Worm (Caenorhabditis elegans) whole organism, late embryonic: ENCODE results near the gene C54F6.17.

Source experiments
- C08G9.2 ChIP-seq: sonication (generic microtip); optimal IDR thresholded peaks from 2 replicates; lab custom pipeline; 2016; ENCODE audit warnings: mild to moderate bottlenecking, missing genetic modification characterization, moderate library complexity, missing compliant biosample characterization
- C38D4.7 ChIP-seq: fragments of 200-800 bp; sonication (Bioruptor generic); optimal IDR thresholded peaks from 2 replicates; lab custom pipeline; 2018; ENCODE audit warnings: mild to moderate bottlenecking, missing genetic modification characterization, moderate library complexity, missing compliant biosample characterization
- F13H6.1 ChIP-seq: sonication (generic microtip); optimal IDR thresholded peaks from 2 replicates; lab custom pipeline; 2016; ENCODE audit warnings: missing genetic modification characterization, missing compliant biosample characterization
- K02D7.2 ChIP-seq: sonication (generic microtip); optimal IDR thresholded peaks from 2 replicates; lab custom pipeline; 2017; ENCODE audit warnings: mild to moderate bottlenecking, missing genetic modification characterization, missing compliant biosample characterization
- T23F11.4 ChIP-seq: fragments of 200-800 bp; sonication (Bioruptor generic); optimal IDR thresholded peaks from 2 replicates; lab custom pipeline; 2018; ENCODE audit warnings: mild to moderate bottlenecking, missing genetic modification characterization, missing compliant biosample characterization
- ama-1 ChIP-seq: fragments of 150-350 bp; optimal IDR thresholded peaks from 2 replicates; lab custom pipeline; 2014
- ceh-18 ChIP-seq: sonication (generic microtip); optimal IDR thresholded peaks from 2 replicates; lab custom pipeline; 2016; ENCODE audit warnings: missing genetic modification characterization, missing compliant biosample characterization
- ceh-19 ChIP-seq: fragments of 200-800 bp; sonication (Bioruptor generic); optimal IDR thresholded peaks from 2 replicates; lab custom pipeline; 2018; ENCODE audit warnings: mild to moderate bottlenecking, missing genetic modification characterization, missing compliant biosample characterization
- ceh-22 ChIP-seq: sonication (generic microtip); optimal IDR thresholded peaks from 2 replicates; lab custom pipeline; 2017; ENCODE audit warnings: missing biosample characterization, missing genetic modification characterization
- ceh-30 ChIP-seq: fragments of 150-350 bp; optimal IDR thresholded peaks from 2 replicates; lab custom pipeline; 2014; ENCODE audit warnings: missing biosample characterization, missing genetic modification characterization
- ceh-31 ChIP-seq: sonication (generic microtip); optimal IDR thresholded peaks from 2 replicates; lab custom pipeline; 2016; ENCODE audit warnings: missing genetic modification characterization, missing compliant biosample characterization
- ceh-34 ChIP-seq: sonication (generic microtip); optimal IDR thresholded peaks from 2 replicates; lab custom pipeline; 2016; ENCODE audit warnings: mild to moderate bottlenecking, missing genetic modification characterization, missing compliant biosample characterization
- ceh-45 ChIP-seq: fragments of 200-800 bp; sonication (Bioruptor generic); IDR thresholded peaks from 2 replicates; pipeline ENCODE4 v1.3.6; 2022; ENCODE audit warnings: missing genetic modification reagents, missing genetic modification characterization, missing compliant biosample characterization
- ceh-9 ChIP-seq: sonication (generic microtip); optimal IDR thresholded peaks from 2 replicates; lab custom pipeline; 2016; ENCODE audit warnings: mild to moderate bottlenecking, missing genetic modification characterization, inconsistent platforms, missing compliant biosample characterization
- dmd-4 ChIP-seq: sonication (generic microtip); optimal IDR thresholded peaks from 2 replicates; lab custom pipeline; 2016; ENCODE audit warnings: borderline replicate concordance, missing genetic modification characterization, missing compliant biosample characterization
- dve-1 ChIP-seq: sonication (generic microtip); optimal IDR thresholded peaks from 2 replicates; lab custom pipeline; 2017; ENCODE audit warnings: antibody characterized with exemption, mild to moderate bottlenecking, missing genetic modification characterization, missing compliant biosample characterization
- elt-4 ChIP-seq: sonication (generic microtip); optimal IDR thresholded peaks from 2 replicates; lab custom pipeline; 2016; ENCODE audit warnings: missing genetic modification characterization, missing compliant biosample characterization
- ets-4 ChIP-seq: sonication (generic microtip); optimal IDR thresholded peaks from 2 replicates; lab custom pipeline; 2016; ENCODE audit warnings: missing genetic modification characterization, missing compliant biosample characterization
- eyg-1 ChIP-seq: sonication (generic microtip); optimal IDR thresholded peaks from 2 replicates; lab custom pipeline; 2016; ENCODE audit warnings: missing genotype, missing genetic modification characterization, missing compliant biosample characterization
- fax-1 ChIP-seq: sonication (generic microtip); optimal IDR thresholded peaks from 2 replicates; lab custom pipeline; 2016; ENCODE audit warnings: missing genotype, missing genetic modification characterization, missing compliant biosample characterization
- fkh-6 ChIP-seq: sonication (generic microtip); optimal IDR thresholded peaks from 2 replicates; lab custom pipeline; 2016; ENCODE audit warnings: missing genetic modification characterization, missing compliant biosample characterization
- gmeb-2 ChIP-seq: sonication (generic microtip); optimal IDR thresholded peaks from 2 replicates; lab custom pipeline; 2016; ENCODE audit warnings: missing genetic modification characterization, inconsistent platforms, missing compliant biosample characterization
- hlh-15 ChIP-seq: sonication (generic microtip); optimal IDR thresholded peaks from 2 replicates; lab custom pipeline; 2016; ENCODE audit warnings: missing genetic modification characterization, missing compliant biosample characterization
- hlh-30 ChIP-seq: sonication (generic microtip); optimal IDR thresholded peaks from 2 replicates; lab custom pipeline; 2017; ENCODE audit warnings: antibody characterized with exemption, missing genetic modification characterization, missing compliant biosample characterization; ENCODE audit not compliant: insufficient read depth
- hlh-8 ChIP-seq: sonication (generic microtip); optimal IDR thresholded peaks from 2 replicates; lab custom pipeline; 2016; ENCODE audit warnings: missing genotype, missing genetic modification characterization, missing compliant biosample characterization
- madf-2 ChIP-seq: sonication (generic microtip); optimal IDR thresholded peaks from 2 replicates; lab custom pipeline; 2017; ENCODE audit warnings: missing genetic modification characterization, missing compliant biosample characterization
- nfya-1 ChIP-seq: sonication (generic microtip); optimal IDR thresholded peaks from 2 replicates; lab custom pipeline; 2017; ENCODE audit warnings: missing genetic modification characterization, mild to moderate bottlenecking, missing compliant biosample characterization, antibody characterized with exemption, moderate library complexity
- npax-4 ChIP-seq: sonication (generic microtip); optimal IDR thresholded peaks from 2 replicates; lab custom pipeline; 2016; ENCODE audit warnings: missing genetic modification characterization, missing compliant biosample characterization
- pax-1 ChIP-seq: fragments of 150-350 bp; optimal IDR thresholded peaks from 2 replicates; lab custom pipeline; 2014; ENCODE audit warnings: missing biosample characterization, missing genetic modification characterization
- pha-2 ChIP-seq: sonication (generic microtip); optimal IDR thresholded peaks from 2 replicates; lab custom pipeline; 2017; ENCODE audit warnings: mild to moderate bottlenecking, missing genetic modification characterization, missing compliant biosample characterization
- pqm-1 ChIP-seq: sonication (generic microtip); optimal IDR thresholded peaks from 2 replicates; lab custom pipeline; 2016; ENCODE audit warnings: missing genetic modification characterization, missing compliant biosample characterization
- rnt-1 ChIP-seq: sonication (generic microtip); optimal IDR thresholded peaks from 2 replicates; lab custom pipeline; 2016; ENCODE audit warnings: missing genetic modification characterization, missing compliant biosample characterization
- sox-4 ChIP-seq: sonication (generic microtip); optimal IDR thresholded peaks from 2 replicates; lab custom pipeline; 2017; ENCODE audit warnings: mild to moderate bottlenecking, missing genetic modification characterization, inconsistent platforms, missing compliant biosample characterization
- ttx-3 ChIP-seq: sonication (generic microtip); optimal IDR thresholded peaks from 2 replicates; lab custom pipeline; 2016; ENCODE audit warnings: missing genetic modification reagents, missing genetic modification characterization, missing compliant biosample characterization
- unc-3 ChIP-seq, 2 experiments: fragments of 200-800 bp in 1 of 2; sonication (Bioruptor generic) in 1 of 2; sonication (generic microtip) in 1 of 2; conservative IDR thresholded peaks in 1 of 2; optimal IDR thresholded peaks in 1 of 2; 2 replicates each; pipeline versions ENCODE4 v1.3.6 to Lab custom; 2016 to 2022; ENCODE audit warnings: missing compliant biosample characterization in 2 of 2, missing genetic modification characterization in 2 of 2, missing genetic modification reagents in 1 of 2
- unc-55 ChIP-seq: sonication (generic microtip); optimal IDR thresholded peaks from 2 replicates; lab custom pipeline; 2017; ENCODE audit warnings: missing biosample characterization, missing genetic modification reagents, missing genetic modification characterization
- unc-86 ChIP-seq: sonication (generic microtip); optimal IDR thresholded peaks from 2 replicates; lab custom pipeline; 2016; ENCODE audit warnings: missing genetic modification characterization, missing compliant biosample characterization
- zip-5 ChIP-seq: sonication (generic microtip); optimal IDR thresholded peaks from 2 replicates; lab custom pipeline; 2016; ENCODE audit warnings: missing genetic modification characterization, missing compliant biosample characterization

C54F6.17 gene

ce11 chrV:7527153-7527552 lies at the start of gene C54F6.17:
Gene C54F6.17 (plus strand): TSS chrV:7527453.
- TF ChIP-seq pha-2 (tag; lab: Kevin White, UChicago) (no peak), ceh-9 (tag; lab: Kevin White, UChicago) (no peak), ceh-18 (tag; lab: Kevin White, UChicago) (no peak), ceh-30 (no peak), ceh-19 (no peak), ceh-34 (tag; lab: Kevin White, UChicago) (no peak), K02D7.2 (tag; lab: Kevin White, UChicago) (no peak), elt-4 (tag; lab: Kevin White, UChicago) (no peak), ama-1 (lab: Kevin White, UChicago) (no peak), ceh-45 (GFP tag; lab: Robert Waterston, UW) (no peak), C08G9.2 (tag; lab: Kevin White, UChicago) (no peak), npax-4 (tag; lab: Kevin White, UChicago) (no peak), unc-86 (tag; lab: Kevin White, UChicago) (no peak), unc-3 (GFP tag; conservative IDR thresholded peaks at IDR 0.05; lab: Robert Waterston, UW) (no peak), unc-3 (tag; optimal IDR thresholded peaks at IDR 0.05; lab: Kevin White, UChicago) (no peak), ets-4 (tag; lab: Kevin White, UChicago) (no peak)

ce11 chrV:7478404-7478803 lies 48.8 kb upstream of the C54F6.17 start, which contains the start of gene str-190:
Gene str-190 (minus strand): TSS chrV:7478504.
- TF ChIP-seq ama-1 (lab: Kevin White, UChicago) (no peak), zip-5 (tag; lab: Kevin White, UChicago) (no peak), hlh-30 (tag; lab: Kevin White, UChicago) (no peak), K02D7.2 (tag; lab: Kevin White, UChicago) (no peak), unc-55 (GFP tag; lab: Kevin White, UChicago) (no peak)
- TF ChIP-seq, all 69 proteins: peak for 0

- TF ChIP-seq dmd-4 (tag; lab: Kevin White, UChicago) = no peak
- TF ChIP-seq pax-1 (tag; lab: Kevin White, UChicago) = no peak
- TF ChIP-seq pqm-1 (tag; lab: Kevin White, UChicago) = no peak
- TF ChIP-seq hlh-15 (tag; lab: Kevin White, UChicago) = no peak
- TF ChIP-seq eyg-1 (tag; lab: Kevin White, UChicago) = no peak
- TF ChIP-seq fax-1 (tag; lab: Kevin White, UChicago) = no peak
- TF ChIP-seq T23F11.4 (GFP tag; lab: Kevin White, UChicago) = no peak
- TF ChIP-seq dve-1 = no peak
- no peak for TF ChIP-seq hlh-30 (tag; lab: Kevin White, UChicago)
- no peak for TF ChIP-seq sox-4 (tag; lab: Kevin White, UChicago)
- TF ChIP-seq fkh-6 = no peak
- no peak for TF ChIP-seq ceh-22 (tag; lab: Kevin White, UChicago)
- TF ChIP-seq nfya-1 (tag; lab: Kevin White, UChicago) = no peak
- no peak for TF ChIP-seq hlh-8 (tag; lab: Kevin White, UChicago)
- TF ChIP-seq gmeb-2 (tag; lab: Kevin White, UChicago) = no peak
These were observed 46.3 kb upstream of the C54F6.17 start, which contains the start of gene C18B10.6 for ce11 chrV:7480949-7481348. Gene C18B10.6 (minus strand): TSS chrV:7481049.

- no peak for TF ChIP-seq madf-2 (tag; lab: Kevin White, UChicago)
- TF ChIP-seq rnt-1 (tag; lab: Kevin White, UChicago) = no peak
- no peak for TF ChIP-seq npax-4 (tag; lab: Kevin White, UChicago)
- TF ChIP-seq zip-5 (tag; lab: Kevin White, UChicago) = no peak
- no peak for TF ChIP-seq ceh-31 (tag; lab: Kevin White, UChicago)
- TF ChIP-seq C38D4.7 = no peak
- TF ChIP-seq F13H6.1 (tag; lab: Kevin White, UChicago) = no peak
- no peak for TF ChIP-seq ttx-3 (tag; lab: Kevin White, UChicago)
- no peak for TF ChIP-seq hlh-15 (tag; lab: Kevin White, UChicago)
- TF ChIP-seq, all 69 proteins: peak for 0
These were observed 42.3 kb upstream of the C54F6.17 start, which contains the start of gene srbc-8 for ce11 chrV:7485000-7485399. Gene srbc-8 (minus strand): TSS chrV:7485100.
